Fruit fly (Drosophila melanogaster): ENCODE measurements around the gene Lint-1.

Gene Lint-1

DNA sequence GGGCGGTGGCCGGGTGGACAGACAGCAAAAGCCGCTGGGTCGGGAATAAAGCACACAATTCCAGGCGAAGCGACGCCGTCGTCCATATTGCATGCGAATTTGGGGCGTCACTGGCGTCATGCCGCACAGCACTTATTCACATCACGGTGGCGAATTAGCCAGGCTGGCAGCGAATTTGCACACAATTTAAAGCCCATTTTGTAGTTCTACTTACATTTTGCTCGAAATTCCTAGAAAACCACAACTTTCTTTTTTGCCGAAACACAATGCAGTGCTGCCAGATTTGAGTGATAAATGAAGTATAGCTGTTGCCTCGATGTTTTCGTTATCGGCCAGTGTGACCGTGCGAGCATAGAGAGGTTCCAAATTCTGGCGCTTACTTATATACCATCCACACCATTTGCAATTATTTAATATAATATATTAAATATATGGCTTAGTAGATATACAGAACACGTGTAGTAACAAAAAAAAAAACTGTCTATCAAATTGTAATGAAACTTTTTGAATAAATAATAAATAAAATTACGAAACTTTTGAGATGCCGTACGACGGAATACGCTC lies 769 bp upstream of the Lint-1 start, which contains the start of gene Ran (continued):
- TF ChIP-seq CG15479 (GFP tag; optimal IDR thresholded peaks at IDR 0.05), result no peak
- peak; percentile 33; the same call in 1 of the 2 replicates for TF ChIP-seq unc-4 (GFP tag; IDR thresholded peaks at IDR 0.05; ENCODE audit: partially characterized antibody)
- peak; percentile 53; the same call in 1 of the 2 replicates for TF ChIP-seq CG42726 (GFP tag; IDR thresholded peaks at IDR 0.05; ENCODE audit: partially characterized antibody)
- peak; percentile 31 for TF ChIP-seq CG2712 (tag; optimal IDR thresholded peaks at IDR 0.05)
- peak; percentile 41; the same call in 1 of the 3 replicates for TF ChIP-seq Opbp (GFP tag; IDR thresholded peaks at IDR 0.05; ENCODE audit: partially characterized antibody)

DNA sequence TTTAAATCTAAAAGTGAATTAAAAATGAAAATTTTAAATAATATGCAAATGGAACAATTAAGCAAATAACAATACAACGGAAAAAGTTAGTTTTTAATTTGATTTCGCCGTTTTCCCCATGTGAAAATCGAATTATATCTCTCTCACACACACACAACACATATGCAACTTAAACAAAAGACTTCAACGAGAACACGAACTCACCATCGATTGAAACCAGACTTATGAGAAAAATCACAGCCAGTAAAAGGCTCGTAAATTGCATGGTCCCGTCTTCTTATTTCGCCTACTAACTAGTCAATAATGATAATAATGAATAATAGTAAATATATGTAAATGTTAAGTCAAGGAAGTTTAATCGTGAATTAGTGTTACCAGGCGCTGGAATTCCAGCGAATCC lies 4.3 kb downstream of the Lint-1 start:
- TF ChIP-seq sens (GFP tag) (peak; percentile 15), cg (GFP tag; optimal IDR thresholded peaks at IDR 0.05) (peak; percentile 51), MESR4 (GFP tag; optimal IDR thresholded peaks at IDR 0.05) (peak; percentile 22), CG12236 (GFP tag; optimal IDR thresholded peaks at IDR 0.05) (no peak), danr (GFP tag; IDR thresholded peaks at IDR 0.05) (no peak), CG11247 (GFP tag; IDR thresholded peaks at IDR 0.05) (peak; percentile 94)

DNA sequence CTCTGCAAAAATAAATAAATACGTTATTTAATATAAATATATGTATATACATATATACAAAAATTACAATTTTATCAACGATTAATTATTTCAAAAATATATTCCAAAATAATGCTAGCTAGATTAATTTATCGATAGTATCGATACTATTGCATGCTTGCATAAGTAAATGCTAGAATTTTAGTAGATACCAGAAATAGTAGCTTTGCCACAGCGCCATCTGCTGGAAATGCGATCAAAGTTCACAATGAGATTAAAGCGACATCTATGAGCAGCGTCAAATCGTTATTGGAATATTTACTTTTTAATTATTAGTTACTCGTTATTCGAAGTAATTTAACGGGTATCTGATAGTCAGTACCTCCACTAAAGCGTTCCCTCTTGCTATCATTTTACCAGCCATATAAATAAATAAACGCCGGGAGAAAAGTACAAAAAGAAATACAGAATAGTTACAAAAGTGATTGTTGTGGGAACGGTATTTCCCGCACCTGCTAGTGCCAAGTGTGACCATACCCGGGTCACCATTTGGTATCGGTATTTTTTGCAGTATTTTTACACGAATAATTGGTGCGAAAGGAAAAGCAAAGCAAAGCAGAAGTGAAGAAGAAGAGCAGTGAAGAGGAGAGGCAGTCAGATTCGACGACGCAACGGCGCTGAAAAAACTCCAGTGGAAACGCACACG lies 4.8 kb downstream of the Lint-1 start, which contains the start of the genes rtv and Dlic:
Gene rtv, minus strand, starts transcription at position 165 of the 685 bp plus-strand sequence.
Gene Dlic, plus strand, starts transcription at position 596 of the 685 bp plus-strand sequence.
- TF ChIP-seq Bteb2 (GFP tag; optimal IDR thresholded peaks at IDR 0.05) (no peak), CG18619 (GFP tag; optimal IDR thresholded peaks at IDR 0.05) (no peak), dm (GFP tag; optimal IDR thresholded peaks at IDR 0.05) (no peak), CG10274 (GFP tag; optimal IDR thresholded peaks at IDR 0.05) (no peak), nerfin-2 (GFP tag; IDR thresholded peaks at IDR 0.05; ENCODE audit: partially characterized antibody) (peak; percentile 54; the same call in 1 of the 2 replicates), Scr (GFP tag; IDR thresholded peaks at IDR 0.05; ENCODE audit: partially characterized antibody) (peak; percentile 81), Opbp (GFP tag; IDR thresholded peaks at IDR 0.05; ENCODE audit: partially characterized antibody) (0 out of 3 replicates have a peak, but pooled peaks have one; percentile 47), slbo (GFP tag; IDR thresholded peaks at IDR 0.05) (peak; percentile 43; the same call in 1 of the 2 replicates), Spps (tag; optimal IDR thresholded peaks at IDR 0.05) (no peak), Poxn (GFP tag; IDR thresholded peaks at IDR 0.05) (no peak), PHDP (tag; optimal IDR thresholded peaks at IDR 0.05) (no peak), CG4820 (GFP tag; optimal IDR thresholded peaks at IDR 0.05) (no peak), zen (tag; optimal IDR thresholded peaks at IDR 0.05) (peak; percentile 38), dati (GFP tag; IDR thresholded peaks at IDR 0.05) (no peak), Bgb (GFP tag; IDR thresholded peaks at IDR 0.05; ENCODE audit: partially characterized antibody) (peak; percentile 57; the same call in 1 of the 2 replicates), sd (tag; optimal IDR thresholded peaks at IDR 0.05) (peak; percentile 57), vnd (GFP tag; IDR thresholded peaks at IDR 0.05; ENCODE audit: partially characterized antibody) (peak; percentile 45; the same call in 1 of the 3 replicates), Taf1 (GFP tag; IDR thresholded peaks at IDR 0.05) (no peak), bab2 (GFP tag; optimal IDR thresholded peaks at IDR 0.05) (no peak), Antp (GFP tag; optimal IDR thresholded peaks at IDR 0.05) (peak; percentile 41), CG8359 (GFP tag; optimal IDR thresholded peaks at IDR 0.05; ENCODE audit: borderline replicate concordance) (no peak), MESR4 (GFP tag; optimal IDR thresholded peaks at IDR 0.05) (no peak), CG13894 (tag; optimal IDR thresholded peaks at IDR 0.05) (peak; percentile 53), Lhr (GFP tag; optimal IDR thresholded peaks at IDR 0.05) (peak; percentile 90), tio (GFP tag; optimal IDR thresholded peaks at IDR 0.05) (no peak), stwl (tag; optimal IDR thresholded peaks at IDR 0.05) (peak; percentile 49), CG3847 (GFP tag; IDR thresholded peaks at IDR 0.05) (0 out of 2 replicates have a peak, but pooled peaks have one; percentile 26), bcd (GFP tag; optimal IDR thresholded peaks at IDR 0.05) (peak; percentile 16), E2f1 (GFP tag; IDR thresholded peaks at IDR 0.05) (no peak), tap (tag; optimal IDR thresholded peaks at IDR 0.05) (no peak), CG10654 (GFP tag; optimal IDR thresholded peaks at IDR 0.05) (no peak), CG13296 (GFP tag; optimal IDR thresholded peaks at IDR 0.05) (no peak), peb (GFP tag; IDR thresholded peaks at IDR 0.05) (no peak), Rfx (GFP tag; IDR thresholded peaks at IDR 0.05) (peak; percentile 44; the same call in 1 of the 2 replicates), sens-2 (GFP tag; IDR thresholded peaks at IDR 0.05) (no peak)

Measured in whole organism, embryonic.